Worm (Caenorhabditis elegans) whole organism, L3 larva: ENCODE data around the gene C10A4.13.
"Not testable (repeated sequence)": the region's sequence is repeated elsewhere in the genome, so short reads cannot be mapped to it uniquely, and the experiment has no call there.

Source experiments
- ceh-9 ChIP-seq: sonication (generic microtip); optimal IDR thresholded peaks from 2 replicates; lab custom pipeline; 2018; ENCODE audit warnings: missing biosample characterization, missing genetic modification characterization
- egl-5 ChIP-seq: fragments of 150-350 bp; optimal IDR thresholded peaks from 2 replicates; lab custom pipeline; 2017; ENCODE audit warnings: missing biosample characterization, missing genetic modification reagents, missing genetic modification characterization, inconsistent platforms
- nhr-237 ChIP-seq: fragments of 150-350 bp; optimal IDR thresholded peaks from 2 replicates; lab custom pipeline; 2014; ENCODE audit warnings: missing biosample characterization, missing genetic modification characterization
- nhr-76 ChIP-seq: fragments of 150-350 bp; sonication (generic microtip); optimal IDR thresholded peaks from 5 replicates; lab custom pipeline; 2014; ENCODE audit warnings: missing biosample characterization, missing genetic modification characterization
- snpc-4 ChIP-seq: fragments of 150-350 bp; optimal IDR thresholded peaks from 2 replicates; lab custom pipeline; 2014; ENCODE audit warnings: missing biosample characterization, missing genetic modification characterization
- zag-1 ChIP-seq: fragments of 150-350 bp; optimal IDR thresholded peaks from 2 replicates; lab custom pipeline; 2014; ENCODE audit warnings: missing biosample characterization, missing genetic modification characterization

Gene C10A4.13

DNA sequence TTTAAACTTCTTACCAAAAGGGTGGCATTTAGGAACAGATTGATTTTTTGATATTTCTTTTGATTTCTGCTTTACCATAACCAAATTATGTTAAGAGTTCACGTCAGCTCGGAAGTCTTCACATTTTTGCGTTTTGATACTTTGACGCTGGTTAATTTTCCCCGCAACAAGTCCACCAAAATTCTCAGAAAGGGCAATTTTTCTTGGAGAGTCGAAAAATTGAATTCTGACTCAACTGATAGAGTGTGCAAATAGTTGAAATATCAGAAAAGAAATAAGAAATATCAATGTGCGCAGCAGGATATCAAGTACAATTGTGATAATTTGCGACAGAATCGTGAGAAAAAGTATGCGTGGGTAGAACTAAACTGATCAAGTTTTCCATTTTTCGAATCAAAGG is 28.1 kb downstream of the C10A4.13 start:
- TF ChIP-seq snpc-4 (no peak), nhr-76 (tag; lab: Kevin White, UChicago) (no peak), ceh-9 (tag; lab: Kevin White, UChicago) (no peak)
- TF ChIP-seq, all 47 proteins: peak for 0

ce11 chrX:7365267-7365666 is 32.6 kb downstream of the C10A4.13 start, which contains the start of gene C56G3.2:
Gene C56G3.2, plus strand, starts transcription at chrX:7365567.
- TF ChIP-seq nhr-237, egl-5, zag-1 (tag; lab: Kevin White, UChicago): not testable (repeated sequence)
- TF ChIP-seq, all 47 proteins: peak for 0; not testable (repeated sequence) for 47
